Worm (Caenorhabditis elegans) whole organism, L1 larva: ENCODE measurements around the gene srh-231.

ENCODE experiments used
- alr-1 ChIP-seq: fragments of 200-800 bp; sonication (Bioruptor generic); optimal IDR thresholded peaks from 2 replicates; lab custom pipeline; 2018; ENCODE audit warnings: borderline replicate concordance, mild to moderate bottlenecking, missing genetic modification characterization, missing compliant biosample characterization
- fos-1 ChIP-seq: fragments of 150-350 bp; optimal IDR thresholded peaks from 2 replicates; lab custom pipeline; 2014; ENCODE audit warnings: missing biosample characterization, missing genetic modification characterization
- hlh-4 ChIP-seq: sonication (generic microtip); optimal IDR thresholded peaks from 2 replicates; lab custom pipeline; 2016; ENCODE audit warnings: mild to moderate bottlenecking, missing genetic modification characterization, missing compliant biosample characterization
- mep-1 ChIP-seq: fragments of 150-350 bp; optimal IDR thresholded peaks from 2 replicates; lab custom pipeline; 2014; ENCODE audit warnings: missing biosample characterization, missing genetic modification characterization
- tbx-2 ChIP-seq: sonication (generic microtip); optimal IDR thresholded peaks from 2 replicates; lab custom pipeline; 2016; ENCODE audit warnings: missing genetic modification characterization, missing compliant biosample characterization
- unc-62 ChIP-seq: fragments of 150-350 bp; optimal IDR thresholded peaks from 2 replicates; lab custom pipeline; 2014; ENCODE audit warnings: missing biosample characterization, missing genetic modification reagents, missing genetic modification characterization
- ztf-4 ChIP-seq: fragments of 150-350 bp; optimal IDR thresholded peaks from 2 replicates; lab custom pipeline; 2014; ENCODE audit warnings: missing biosample characterization, missing genetic modification characterization

DNA sequence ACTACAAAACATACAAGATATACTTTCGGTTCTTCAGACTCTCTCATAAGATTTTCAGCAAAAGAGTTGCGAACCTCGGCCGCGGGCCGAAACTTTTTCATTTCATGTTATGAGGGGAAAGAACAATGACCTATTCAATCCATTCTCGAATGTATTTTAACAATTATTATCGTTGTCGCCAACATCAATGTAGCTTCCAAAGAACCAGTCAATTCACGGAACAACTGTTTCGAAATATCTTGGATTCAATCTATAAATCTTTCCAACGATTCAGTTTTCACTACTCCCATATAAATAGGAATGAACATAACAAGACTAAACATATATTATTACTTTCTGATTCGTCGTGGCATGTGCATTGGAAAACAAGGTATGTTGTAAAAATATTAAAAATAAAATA, 44.9 kb downstream of the srh-231 start, which contains the start of gene F07G11.1:
- TF ChIP-seq hlh-4 (tag; lab: Kevin White, UChicago) (no peak), mep-1 (no peak), fos-1 (no peak), alr-1 (no peak), tbx-2 (tag; lab: Kevin White, UChicago) (no peak), unc-62 (GFP tag; lab: Kevin White, UChicago) (no peak), ztf-4 (tag; lab: Kevin White, UChicago) (no peak)
